Worm (Caenorhabditis elegans) whole organism, L3 larva: Measurements from ENCODE around the gene F19B6.3.

Experiments
- ceh-9 ChIP-seq: sonication (generic microtip); optimal IDR thresholded peaks from 2 replicates; lab custom pipeline; 2018; ENCODE audit warnings: missing biosample characterization, missing genetic modification characterization
- lin-15B ChIP-seq: fragments of 150-350 bp; optimal IDR thresholded peaks from 2 replicates; lab custom pipeline; 2014; ENCODE audit warnings: missing biosample characterization, missing genetic modification characterization

DNA sequence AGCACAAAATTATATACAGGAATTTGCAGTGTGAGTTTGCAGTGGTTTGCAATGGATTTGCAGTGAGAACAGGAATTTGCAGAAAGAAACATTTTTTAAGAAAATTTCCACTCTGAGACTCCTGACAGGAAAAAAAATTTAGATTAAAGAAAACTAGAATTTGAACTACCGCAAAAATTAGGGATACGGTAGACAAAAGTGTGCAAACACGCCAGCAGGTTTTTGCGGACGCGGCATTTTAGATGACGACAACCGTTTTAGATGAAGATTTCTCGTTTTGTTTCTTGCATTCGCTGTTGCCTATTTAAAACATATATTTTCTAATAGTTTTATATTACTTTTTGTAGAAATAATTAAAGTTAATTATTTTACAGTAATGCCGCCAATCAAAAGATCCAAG is 44.8 kb downstream of the F19B6.3 start, which contains the start of gene wdr-46:
- TF ChIP-seq lin-15B (peak; percentile 79), ceh-9 (no peak)
